Worm (Caenorhabditis elegans) whole organism, mixed stage, embryonic: Measurements from ENCODE around the gene alh-8.
"Not testable (repeated sequence)": the region's sequence is repeated elsewhere in the genome, so short reads cannot be mapped to it uniquely, and the experiment has no call there.

Experiments used
- M03D4.4 ChIP-seq: sonication (generic microtip); optimal IDR thresholded peaks from 2 replicates; lab custom pipeline; 2017; ENCODE audit warnings: mild to moderate bottlenecking, missing genetic modification characterization, missing compliant biosample characterization
- bed-3 ChIP-seq: fragments of 200-800 bp; sonication (Bioruptor generic); optimal IDR thresholded peaks from 3 replicates; lab custom pipeline; 2018; ENCODE audit warnings: mild to moderate bottlenecking, missing genetic modification characterization, moderate library complexity, missing compliant biosample characterization
- blmp-1 ChIP-seq: fragments of 150-350 bp; optimal IDR thresholded peaks from 2 replicates; lab custom pipeline; 2014; ENCODE audit warnings: missing biosample characterization, missing genetic modification characterization
- ceh-39 ChIP-seq: fragments of 150-350 bp; optimal IDR thresholded peaks from 2 replicates; lab custom pipeline; 2014; ENCODE audit warnings: missing biosample characterization, missing genetic modification characterization
- ceh-83 ChIP-seq: fragments of 200-800 bp; sonication (Bioruptor generic); optimal IDR thresholded peaks from 2 replicates; lab custom pipeline; 2018; ENCODE audit warnings: mild to moderate bottlenecking, missing genetic modification characterization, missing compliant biosample characterization
- ces-1 ChIP-seq: fragments of 150-350 bp; optimal IDR thresholded peaks from 2 replicates; lab custom pipeline; 2014; ENCODE audit warnings: missing biosample characterization, missing genetic modification reagents, missing genetic modification characterization
- cnd-1 ChIP-seq: fragments of 200-800 bp; sonication (Bioruptor generic); optimal IDR thresholded peaks from 2 replicates; lab custom pipeline; 2018; ENCODE audit warnings: mild to moderate bottlenecking, missing genetic modification characterization, missing compliant biosample characterization
- drap-1 ChIP-seq: fragments of 200-800 bp; sonication (Bioruptor generic); optimal IDR thresholded peaks from 3 replicates; lab custom pipeline; 2018; ENCODE audit warnings: mild to moderate bottlenecking, missing genetic modification characterization, missing compliant biosample characterization
- elt-1 ChIP-seq: sonication (generic microtip); optimal IDR thresholded peaks from 2 replicates; lab custom pipeline; 2017; ENCODE audit warnings: missing genetic modification characterization, mild to moderate bottlenecking, missing compliant biosample characterization, antibody characterized with exemption, moderate library complexity, borderline replicate concordance; ENCODE audit not compliant: insufficient read depth
- elt-3 ChIP-seq: fragments of 150-350 bp; optimal IDR thresholded peaks from 2 replicates; lab custom pipeline; 2014; ENCODE audit warnings: missing biosample characterization, missing genetic modification characterization
- flh-1 ChIP-seq: fragments of 200-800 bp; sonication (Bioruptor generic); optimal IDR thresholded peaks from 2 replicates; lab custom pipeline; 2018; ENCODE audit warnings: mild to moderate bottlenecking, missing genetic modification characterization, moderate library complexity, missing compliant biosample characterization
- ham-2 ChIP-seq: fragments of 200-800 bp; sonication (Bioruptor generic); optimal IDR thresholded peaks from 2 replicates; lab custom pipeline; 2018; ENCODE audit warnings: mild to moderate bottlenecking, missing genetic modification characterization, missing compliant biosample characterization
- hlh-1 ChIP-seq: fragments of 150-350 bp; optimal IDR thresholded peaks from 2 replicates; lab custom pipeline; 2014; ENCODE audit warnings: missing biosample characterization, missing genetic modification reagents, missing genetic modification characterization
- lin-13 ChIP-seq: fragments of 150-350 bp; optimal IDR thresholded peaks from 2 replicates; lab custom pipeline; 2014; ENCODE audit warnings: missing biosample characterization, missing genetic modification characterization
- lin-32 ChIP-seq: fragments of 200-800 bp; sonication (Bioruptor generic); optimal IDR thresholded peaks from 2 replicates; lab custom pipeline; 2018; ENCODE audit warnings: mild to moderate bottlenecking, missing genetic modification characterization, missing compliant biosample characterization
- lsy-2 ChIP-seq: fragments of 150-350 bp; optimal IDR thresholded peaks from 2 replicates; lab custom pipeline; 2014; ENCODE audit warnings: missing biosample characterization, missing genetic modification characterization
- mab-5 ChIP-seq: fragments of 150-350 bp; optimal IDR thresholded peaks from 2 replicates; lab custom pipeline; 2014; ENCODE audit warnings: missing biosample characterization, missing genetic modification characterization
- mep-1 ChIP-seq: fragments of 150-350 bp; optimal IDR thresholded peaks from 2 replicates; lab custom pipeline; 2017; ENCODE audit warnings: missing biosample characterization, missing genetic modification reagents, missing genetic modification characterization, inconsistent platforms
- mls-2 ChIP-seq: sonication (generic microtip); optimal IDR thresholded peaks from 2 replicates; lab custom pipeline; 2016; ENCODE audit warnings: mild to moderate bottlenecking, missing genetic modification characterization, moderate library complexity, missing compliant biosample characterization
- nhr-12 ChIP-seq: fragments of 150-350 bp; optimal IDR thresholded peaks from 2 replicates; lab custom pipeline; 2014; ENCODE audit warnings: missing biosample characterization, missing genetic modification characterization
- nhr-2 ChIP-seq: fragments of 150-350 bp; optimal IDR thresholded peaks from 2 replicates; lab custom pipeline; 2014; ENCODE audit warnings: missing biosample characterization, missing genetic modification characterization
- nhr-237 ChIP-seq: fragments of 150-350 bp; optimal IDR thresholded peaks from 2 replicates; lab custom pipeline; 2014; ENCODE audit warnings: missing biosample characterization, missing genetic modification characterization
- nhr-76 ChIP-seq: sonication (generic microtip); optimal IDR thresholded peaks from 2 replicates; lab custom pipeline; 2017; ENCODE audit warnings: missing biosample characterization, missing genetic modification characterization
- pha-4 ChIP-seq: fragments of 150-350 bp; optimal IDR thresholded peaks from 2 replicates; lab custom pipeline; 2018; ENCODE audit warnings: missing biosample characterization, missing genetic modification reagents, missing genetic modification characterization
- sem-2 ChIP-seq: fragments of 200-800 bp; sonication (Bioruptor generic); optimal IDR thresholded peaks from 2 replicates; lab custom pipeline; 2018; ENCODE audit warnings: mild to moderate bottlenecking, missing genetic modification characterization, missing compliant biosample characterization
- snpc-4 ChIP-seq: fragments of 150-350 bp; optimal IDR thresholded peaks from 2 replicates; lab custom pipeline; 2014; ENCODE audit warnings: missing biosample characterization, missing genetic modification characterization
- sptf-1 ChIP-seq: sonication (generic microtip); optimal IDR thresholded peaks from 2 replicates; lab custom pipeline; 2017; ENCODE audit warnings: mild to moderate bottlenecking, missing genetic modification characterization, moderate library complexity, missing compliant biosample characterization
- tbx-8 ChIP-seq: fragments of 200-800 bp; sonication (Bioruptor generic); optimal IDR thresholded peaks from 2 replicates; lab custom pipeline; 2018; ENCODE audit warnings: mild to moderate bottlenecking, missing genetic modification characterization, moderate library complexity, missing compliant biosample characterization
- unc-120 ChIP-seq: sonication (generic microtip); optimal IDR thresholded peaks from 2 replicates; lab custom pipeline; 2017; ENCODE audit warnings: missing genetic modification characterization, missing compliant biosample characterization; ENCODE audit not compliant: poor library complexity, severe bottlenecking
- unc-39 ChIP-seq: fragments of 150-350 bp; optimal IDR thresholded peaks from 2 replicates; lab custom pipeline; 2014; ENCODE audit warnings: missing biosample characterization, missing genetic modification characterization
- unc-62 ChIP-seq: fragments of 150-350 bp; optimal IDR thresholded peaks from 2 replicates; lab custom pipeline; 2014; ENCODE audit warnings: missing biosample characterization, missing genetic modification reagents, missing genetic modification characterization
- zip-8 ChIP-seq: fragments of 150-350 bp; optimal IDR thresholded peaks from 2 replicates; lab custom pipeline; 2014; ENCODE audit warnings: missing biosample characterization, missing genetic modification characterization
- ztf-11 ChIP-seq: fragments of 150-350 bp; optimal IDR thresholded peaks from 2 replicates; lab custom pipeline; 2014; ENCODE audit warnings: missing biosample characterization, missing genetic modification characterization

Gene alh-8

DNA sequence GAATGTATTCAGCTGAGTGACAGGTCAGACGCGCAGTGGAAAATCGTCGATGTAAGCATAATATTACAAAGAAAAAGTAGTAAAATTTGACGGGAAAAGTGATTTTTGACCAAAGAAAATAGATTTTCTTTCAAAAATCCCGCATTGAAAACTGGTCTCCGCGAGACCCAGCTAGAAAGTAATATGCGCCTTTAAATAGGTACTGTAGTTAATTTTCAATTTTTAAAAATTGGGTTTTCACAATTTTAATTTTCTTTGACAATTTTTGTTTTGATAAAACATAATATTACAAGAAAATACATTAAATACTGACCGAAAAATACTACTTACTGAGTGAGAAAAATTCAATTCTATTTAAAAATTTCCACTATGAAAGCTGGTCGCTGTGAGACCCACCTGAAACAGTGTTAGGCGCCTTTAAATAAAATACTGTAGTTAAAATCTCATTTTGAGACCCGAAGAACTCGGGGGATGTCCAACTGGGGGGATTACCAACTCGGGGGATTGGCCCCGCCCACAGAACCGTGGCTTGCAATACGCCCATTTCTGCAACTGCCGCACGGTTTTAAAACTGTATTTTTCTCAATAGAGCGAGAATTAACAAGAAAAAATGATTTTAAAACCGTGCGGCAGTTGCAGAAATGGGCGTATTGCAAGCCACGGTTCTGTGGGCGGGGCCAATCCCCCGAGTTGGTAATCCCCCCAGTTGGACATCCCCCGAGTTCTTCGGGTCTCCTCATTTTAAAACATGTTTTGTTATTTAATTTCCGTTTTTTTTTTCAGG, 33.5 kb upstream of the alh-8 start, which contains the start of gene tars-1:
Gene tars-1, minus strand, starts transcription at position 497 of the 784 bp plus-strand sequence.
- not testable (repeated sequence) for TF ChIP-seq pha-4; zip-8 (tag; lab: Kevin White, UChicago); blmp-1 (tag; lab: Kevin White, UChicago)
- TF ChIP-seq, all 35 proteins: peak for 0; not testable (repeated sequence) for 35

DNA sequence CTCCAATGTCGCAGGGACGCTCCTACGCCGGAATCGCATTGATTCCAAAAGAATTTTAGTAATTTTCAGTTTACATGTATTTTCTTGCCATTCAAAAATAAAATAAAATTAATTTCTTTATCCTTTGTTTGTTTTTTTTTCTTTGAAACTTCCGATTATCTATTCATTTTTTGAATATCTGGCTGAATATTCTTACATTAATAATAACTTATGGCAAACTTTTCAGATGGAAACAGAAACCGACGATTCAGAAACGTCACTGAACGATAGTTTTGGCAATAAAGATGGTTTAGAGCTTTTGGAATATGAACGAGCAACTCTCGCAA, 32.9 kb upstream of the alh-8 start, which contains the start of gene xpf-1:
Gene xpf-1, plus strand, starts transcription at position 227 of the 326 bp plus-strand sequence.
- TF ChIP-seq sem-2 (GFP tag; lab: Kevin White, UChicago) (no peak), drap-1 (GFP tag; lab: Kevin White, UChicago) (no peak), nhr-237 (tag; lab: Kevin White, UChicago) (no peak), unc-62 (GFP tag; lab: Kevin White, UChicago) (no peak), bed-3 (GFP tag; lab: Kevin White, UChicago) (no peak), nhr-12 (no peak), nhr-76 (tag; lab: Kevin White, UChicago) (no peak), elt-1 (tag; lab: Kevin White, UChicago) (no peak), pha-4 (no peak), lin-13 (tag; lab: Kevin White, UChicago) (no peak), ces-1 (no peak), elt-3 (no peak), M03D4.4 (no peak)

DNA sequence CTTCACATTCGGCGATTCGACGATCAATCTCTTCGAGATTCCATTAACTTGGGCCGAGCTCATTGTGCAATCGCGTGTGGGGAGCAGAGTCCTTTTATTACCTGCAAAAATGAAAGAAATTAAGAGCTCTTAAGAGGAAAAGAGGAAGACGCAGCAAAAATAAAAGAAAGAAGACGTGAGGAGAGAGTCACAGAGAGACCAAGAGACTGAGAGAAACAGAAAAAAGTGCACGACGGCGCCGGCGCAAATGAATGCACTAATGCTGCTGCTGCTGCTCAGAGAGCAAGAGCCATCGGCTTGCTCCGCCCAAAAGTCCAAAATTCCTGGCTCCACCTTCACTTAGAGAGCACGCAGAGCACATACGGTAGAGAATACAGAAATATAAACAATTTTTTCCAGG, 28.7 kb upstream of the alh-8 start, which contains the start of gene inos-1:
Gene inos-1, minus strand, starts transcription at position 101 of the 400 bp plus-strand sequence.
- TF ChIP-seq cnd-1: no peak
- TF ChIP-seq nhr-76 (tag; lab: Kevin White, UChicago): no peak
- TF ChIP-seq elt-3: no peak
- no peak for TF ChIP-seq sem-2 (GFP tag; lab: Kevin White, UChicago)
- no peak for TF ChIP-seq ztf-11 (tag; lab: Kevin White, UChicago)
- no peak for TF ChIP-seq blmp-1 (tag; lab: Kevin White, UChicago)

DNA sequence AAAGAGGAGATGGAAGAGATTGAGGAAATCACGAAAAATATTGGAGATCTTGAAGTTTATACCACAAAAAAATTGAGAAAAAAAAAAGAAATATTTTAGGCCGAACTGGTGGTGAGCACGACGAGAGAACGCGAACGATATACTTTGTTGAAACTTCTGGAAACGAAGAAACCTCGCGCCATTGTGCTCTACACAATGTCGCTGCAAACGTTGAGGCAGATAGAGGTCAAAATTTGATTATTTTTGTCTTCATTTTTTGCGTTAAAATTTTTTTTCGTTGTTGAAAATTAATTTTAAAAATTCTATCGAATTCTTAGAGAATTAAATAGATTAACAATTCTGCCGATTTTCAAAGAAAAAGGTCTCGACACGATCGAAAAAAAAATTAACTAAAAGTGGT, 28.2 kb upstream of the alh-8 start:
- TF ChIP-seq elt-1 (tag; lab: Kevin White, UChicago): no peak
- no peak for TF ChIP-seq pha-4
- TF ChIP-seq nhr-12: no peak
- no peak for TF ChIP-seq unc-62 (GFP tag; lab: Kevin White, UChicago)
- no peak for TF ChIP-seq tbx-8 (GFP tag; lab: Kevin White, UChicago)
- TF ChIP-seq sptf-1 (tag; lab: Kevin White, UChicago): no peak
- TF ChIP-seq bed-3 (GFP tag; lab: Kevin White, UChicago): no peak
- no peak for TF ChIP-seq hlh-1 (tag; lab: Kevin White, UChicago)
- no peak for TF ChIP-seq mep-1
- TF ChIP-seq ces-1: no peak
- no peak for TF ChIP-seq nhr-2 (tag; lab: Kevin White, UChicago)
- no peak for TF ChIP-seq blmp-1 (tag; lab: Kevin White, UChicago)
- no peak for TF ChIP-seq unc-120 (tag; lab: Kevin White, UChicago)
- no peak for TF ChIP-seq mls-2 (tag; lab: Kevin White, UChicago)
- no peak for TF ChIP-seq unc-39 (tag; lab: Kevin White, UChicago)
- no peak for TF ChIP-seq sem-2 (GFP tag; lab: Kevin White, UChicago)
- no peak for TF ChIP-seq mab-5 (tag; lab: Kevin White, UChicago)

DNA sequence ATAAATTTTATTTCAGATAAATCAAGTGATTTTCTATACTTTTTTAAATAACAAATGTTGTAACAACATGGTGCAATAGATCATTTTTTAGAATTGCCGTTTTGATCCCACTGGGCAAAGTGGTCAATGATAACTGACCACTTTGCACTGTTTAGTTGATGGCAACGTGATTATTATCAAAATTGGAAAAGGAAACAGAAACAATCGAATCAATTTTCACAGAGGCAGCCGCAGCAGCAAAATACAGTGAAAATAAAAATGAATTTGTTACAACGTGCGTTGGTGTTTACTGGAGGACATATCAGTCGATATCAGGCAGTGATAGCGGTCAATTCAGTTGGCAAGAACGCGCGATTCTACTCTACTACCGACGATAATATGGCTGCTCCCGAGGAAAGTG, 23.1 kb upstream of the alh-8 start, which contains the start of gene VF13D12L.3:
Gene VF13D12L.3, plus strand, starts transcription at position 223 of the 400 bp plus-strand sequence.
- TF ChIP-seq blmp-1 (tag; lab: Kevin White, UChicago): no peak
- TF ChIP-seq drap-1 (GFP tag; lab: Kevin White, UChicago): no peak
- TF ChIP-seq ham-2: no peak
- TF ChIP-seq lin-13 (tag; lab: Kevin White, UChicago): no peak
- TF ChIP-seq elt-3: no peak
- TF ChIP-seq flh-1 (GFP tag; lab: Kevin White, UChicago): no peak
- no peak for TF ChIP-seq nhr-76 (tag; lab: Kevin White, UChicago)
- TF ChIP-seq unc-62 (GFP tag; lab: Kevin White, UChicago): no peak
- TF ChIP-seq mep-1: no peak
- no peak for TF ChIP-seq ceh-83 (GFP tag; lab: Kevin White, UChicago)
- no peak for TF ChIP-seq snpc-4 (tag; lab: Kevin White, UChicago)
- TF ChIP-seq ces-1: no peak
- no peak for TF ChIP-seq mls-2 (tag; lab: Kevin White, UChicago)
- TF ChIP-seq lin-32 (GFP tag; lab: Kevin White, UChicago): no peak
- no peak for TF ChIP-seq lsy-2 (tag; lab: Kevin White, UChicago)
- TF ChIP-seq nhr-237 (tag; lab: Kevin White, UChicago): no peak
- no peak for TF ChIP-seq cnd-1
- TF ChIP-seq mab-5 (tag; lab: Kevin White, UChicago): no peak
- no peak for TF ChIP-seq ceh-39
